Fruit fly (Drosophila melanogaster) whole organism, embryonic: Measurements from ENCODE around the gene Klp64D.

Experiments used
- Asciz ChIP-seq: fragments of 200-800 bp; sonication (Bioruptor generic); optimal IDR thresholded peaks from 2 replicates; lab custom pipeline; 2017; ENCODE audit warnings: missing biosample characterization, mild to moderate bottlenecking, missing genetic modification characterization, missing genetic modification reagents
- Atf-2 ChIP-seq: fragments of 200-800 bp; sonication (Bioruptor generic); optimal IDR thresholded peaks from 2 replicates; lab custom pipeline; 2016; ENCODE audit warnings: missing biosample characterization, missing genetic modification characterization
- Atf3 ChIP-seq: fragments of 200-800 bp; sonication (Bioruptor generic); optimal IDR thresholded peaks from 3 replicates; lab custom pipeline; 2016; ENCODE audit warnings: missing biosample characterization, missing genetic modification characterization
- Bdp1 ChIP-seq: fragments of 200-800 bp; sonication (Bioruptor generic); optimal IDR thresholded peaks from 3 replicates; lab custom pipeline; 2016; ENCODE audit warnings: missing biosample characterization, missing genetic modification characterization
- CG11695 ChIP-seq: fragments of 200-800 bp; sonication (Bioruptor generic); IDR thresholded peaks from 3 replicates; pipeline ENCODE4 v1.3.6; 2022; ENCODE audit warnings: missing biosample characterization, missing genetic modification characterization
- CG12071 ChIP-seq: fragments of 200-800 bp; sonication (Bioruptor generic); optimal IDR thresholded peaks from 3 replicates; lab custom pipeline; 2018; ENCODE audit warnings: missing biosample characterization, mild to moderate bottlenecking, missing genetic modification characterization
- CG12104 ChIP-seq: fragments of 200-800 bp; sonication (Bioruptor generic); optimal IDR thresholded peaks from 3 replicates; lab custom pipeline; 2016; ENCODE audit warnings: missing biosample characterization, missing genetic modification characterization
- CG12769 ChIP-seq: fragments of 200-800 bp; sonication (Bioruptor generic); optimal IDR thresholded peaks from 2 replicates; lab custom pipeline; 2019; ENCODE audit warnings: missing biosample characterization, mild to moderate bottlenecking, missing genetic modification characterization, moderate library complexity
- CG13296 ChIP-seq: fragments of 200-800 bp; sonication (Bioruptor generic); optimal IDR thresholded peaks from 3 replicates; lab custom pipeline; 2018; ENCODE audit warnings: missing biosample characterization, mild to moderate bottlenecking, missing genetic modification characterization
- CG1647 ChIP-seq: fragments of 200-800 bp; sonication (Bioruptor generic); optimal IDR thresholded peaks from 3 replicates; lab custom pipeline; 2016; ENCODE audit warnings: missing biosample characterization, missing genetic modification characterization
- CG16813 ChIP-seq: fragments of 200-800 bp; sonication (Bioruptor generic); IDR thresholded peaks from 3 replicates; pipeline ENCODE4 v1.3.6; 2022; ENCODE audit warnings: missing biosample characterization, missing genetic modification characterization; ENCODE audit not compliant: partially characterized antibody
- CG17359 ChIP-seq: fragments of 200-800 bp; sonication (Bioruptor generic); optimal IDR thresholded peaks from 3 replicates; lab custom pipeline; 2018; ENCODE audit warnings: missing biosample characterization, mild to moderate bottlenecking, missing genetic modification characterization, moderate library complexity
- CG17361 ChIP-seq: fragments of 200-800 bp; sonication (Bioruptor generic); IDR thresholded peaks from 3 replicates; pipeline ENCODE4 v1.3.6; 2022; ENCODE audit warnings: missing biosample characterization, missing genetic modification characterization
- CG30020 ChIP-seq: fragments of 200-800 bp; optimal IDR thresholded peaks from 2 replicates; lab custom pipeline; 2019; ENCODE audit warnings: missing biosample characterization, mild to moderate bottlenecking, missing genetic modification characterization, moderate library complexity
- CG33213 ChIP-seq: fragments of 200-800 bp; sonication (Bioruptor generic); optimal IDR thresholded peaks from 3 replicates; lab custom pipeline; 2016; ENCODE audit warnings: missing biosample characterization, missing genetic modification characterization
- CG34224 ChIP-seq: fragments of 200-800 bp; sonication (Bioruptor generic); IDR thresholded peaks from 3 replicates; pipeline ENCODE4 v1.3.6; 2022; ENCODE audit warnings: missing biosample characterization, missing genetic modification characterization; ENCODE audit not compliant: partially characterized antibody
- CG4328 ChIP-seq: fragments of 200-800 bp; sonication (Bioruptor generic); optimal IDR thresholded peaks from 3 replicates; lab custom pipeline; 2017; ENCODE audit warnings: missing biosample characterization, missing genetic modification reagents, missing genetic modification characterization
- CG43689 ChIP-seq: fragments of 200-800 bp; sonication (Bioruptor generic); IDR thresholded peaks from 2 replicates; pipeline ENCODE4 v1.3.6; 2022; ENCODE audit warnings: missing biosample characterization, missing genetic modification characterization
- CG4404 ChIP-seq: fragments of 200-800 bp; sonication (Bioruptor generic); IDR thresholded peaks from 2 replicates; pipeline ENCODE4 v1.3.6; 2022; ENCODE audit warnings: missing biosample characterization, missing genetic modification characterization
- CG6791 ChIP-seq: fragments of 200-800 bp; sonication (Bioruptor generic); IDR thresholded peaks from 3 replicates; pipeline ENCODE4 v1.3.6; 2022; ENCODE audit warnings: missing biosample characterization, missing genetic modification characterization; ENCODE audit not compliant: partially characterized antibody
- CG9609 ChIP-seq: fragments of 200-800 bp; sonication (Bioruptor generic); optimal IDR thresholded peaks from 3 replicates; lab custom pipeline; 2016; ENCODE audit warnings: missing biosample characterization, missing genetic modification characterization
- CG9876 ChIP-seq: fragments of 200-800 bp; sonication (Bioruptor generic); optimal IDR thresholded peaks from 2 replicates; lab custom pipeline; 2016; ENCODE audit warnings: missing biosample characterization, missing genetic modification characterization
- CTCF ChIP-seq: fragments of 200-800 bp; sonication (Bioruptor generic); optimal IDR thresholded peaks from 2 replicates; lab custom pipeline; 2017; ENCODE audit warnings: missing biosample characterization, mild to moderate bottlenecking, missing genetic modification characterization, moderate library complexity
- Chrac-16 ChIP-seq: fragments of 200-800 bp; sonication (Bioruptor generic); optimal IDR thresholded peaks from 3 replicates; lab custom pipeline; 2016; ENCODE audit warnings: missing biosample characterization, missing genetic modification characterization
- CkIIα-i1 ChIP-seq: fragments of 200-800 bp; sonication (Bioruptor generic); IDR thresholded peaks from 2 replicates; pipeline ENCODE4 v1.3.6; 2022; ENCODE audit warnings: missing biosample characterization, missing genetic modification characterization
- Dek ChIP-seq: fragments of 200-800 bp; sonication (Bioruptor generic); optimal IDR thresholded peaks from 3 replicates; lab custom pipeline; 2019; ENCODE audit warnings: missing biosample characterization, mild to moderate bottlenecking, missing genetic modification characterization, moderate library complexity
- Dip2 ChIP-seq: fragments of 200-800 bp; sonication (Bioruptor generic); IDR thresholded peaks from 2 replicates; pipeline ENCODE4 v1.3.6; 2022; ENCODE audit warnings: missing biosample characterization, missing genetic modification characterization
- Doc3 ChIP-seq: fragments of 200-800 bp; sonication (Bioruptor generic); IDR thresholded peaks from 3 replicates; pipeline ENCODE4 v1.3.6; 2022; ENCODE audit warnings: missing biosample characterization, missing genetic modification characterization; ENCODE audit not compliant: partially characterized antibody
- Hey ChIP-seq: fragments of 200-800 bp; sonication (Bioruptor generic); optimal IDR thresholded peaks from 3 replicates; lab custom pipeline; 2018; ENCODE audit warnings: missing biosample characterization, mild to moderate bottlenecking, missing genetic modification characterization
- Nf-YB ChIP-seq: fragments of 200-800 bp; sonication (Bioruptor generic); optimal IDR thresholded peaks from 3 replicates; lab custom pipeline; 2019; ENCODE audit warnings: missing biosample characterization, mild to moderate bottlenecking, missing genetic modification characterization, moderate library complexity
- NfI ChIP-seq: fragments of 200-800 bp; sonication (Bioruptor generic); optimal IDR thresholded peaks from 3 replicates; lab custom pipeline; 2018; ENCODE audit warnings: missing biosample characterization, mild to moderate bottlenecking, missing genetic modification characterization, moderate library complexity
- Usf ChIP-seq: fragments of 200-800 bp; sonication (Bioruptor generic); optimal IDR thresholded peaks from 2 replicates; lab custom pipeline; 2017; ENCODE audit warnings: missing genotype, missing biosample characterization, missing genetic modification characterization
- ap ChIP-seq: fragments of 200-800 bp; sonication (Bioruptor generic); IDR thresholded peaks from 2 replicates; pipeline ENCODE4 v1.3.6; 2022; ENCODE audit warnings: missing biosample characterization, missing genetic modification characterization
- chn ChIP-seq: fragments of 200-800 bp; sonication (Bioruptor generic); optimal IDR thresholded peaks from 2 replicates; lab custom pipeline; 2016; ENCODE audit warnings: missing biosample characterization, missing genetic modification characterization
- danr ChIP-seq: fragments of 200-800 bp; sonication (Bioruptor generic); IDR thresholded peaks from 2 replicates; pipeline ENCODE4 v1.3.6; 2022; ENCODE audit warnings: missing biosample characterization, missing genetic modification characterization
- dati ChIP-seq: fragments of 200-800 bp; sonication (Bioruptor generic); IDR thresholded peaks from 2 replicates; pipeline ENCODE4 v1.3.6; 2022; ENCODE audit warnings: missing biosample characterization, missing genetic modification characterization
- lilli ChIP-seq: fragments of 200-800 bp; sonication (Bioruptor generic); optimal IDR thresholded peaks from 3 replicates; lab custom pipeline; 2016; ENCODE audit warnings: missing biosample characterization, missing genetic modification characterization
- nau ChIP-seq: fragments of 200-800 bp; sonication (Bioruptor generic); optimal IDR thresholded peaks from 3 replicates; lab custom pipeline; 2017; ENCODE audit warnings: missing biosample characterization, mild to moderate bottlenecking, missing genetic modification characterization, missing genetic modification reagents
- phol ChIP-seq: fragments of 200-800 bp; sonication (Bioruptor generic); optimal IDR thresholded peaks from 3 replicates; lab custom pipeline; 2018; ENCODE audit warnings: missing biosample characterization, mild to moderate bottlenecking, missing genetic modification characterization, moderate library complexity
- pum ChIP-seq: fragments of 200-800 bp; sonication (Bioruptor generic); optimal IDR thresholded peaks from 2 replicates; lab custom pipeline; 2016; ENCODE audit warnings: missing biosample characterization, missing genetic modification characterization
- sqz ChIP-seq: fragments of 200-800 bp; sonication (Bioruptor generic); optimal IDR thresholded peaks from 3 replicates; lab custom pipeline; 2018; ENCODE audit warnings: missing biosample characterization, mild to moderate bottlenecking, missing genetic modification characterization
- twi ChIP-seq: fragments of 200-800 bp; optimal IDR thresholded peaks from 2 replicates; lab custom pipeline; 2019; ENCODE audit warnings: missing biosample characterization, mild to moderate bottlenecking, missing genetic modification characterization, moderate library complexity
- unc-4 ChIP-seq: fragments of 200-800 bp; sonication (Bioruptor generic); IDR thresholded peaks from 2 replicates; pipeline ENCODE4 v1.3.6; 2022; ENCODE audit warnings: missing biosample characterization, missing genetic modification characterization; ENCODE audit not compliant: partially characterized antibody
- wor ChIP-seq: fragments of 200-800 bp; sonication (Bioruptor generic); IDR thresholded peaks from 2 replicates; pipeline ENCODE4 v1.3.6; 2022; ENCODE audit warnings: missing biosample characterization, missing genetic modification characterization
- zfh1 ChIP-seq: fragments of 200-800 bp; sonication (Bioruptor generic); IDR thresholded peaks from 3 replicates; pipeline ENCODE4 v1.3.6; 2022; ENCODE audit warnings: missing biosample characterization, missing genetic modification characterization

Klp64D gene

dm6 chr3L:5356050-5356967 lies 2.9 kb downstream of the Klp64D start (continued):
- TF ChIP-seq CG6791 (GFP tag; lab: Robert Waterston, UW) = peak; percentile 85

- TF ChIP-seq CG12104 (no peak), unc-4 (GFP tag; lab: Robert Waterston, UW) (no peak), Bdp1 (GFP tag; lab: Kevin White, UChicago) (no peak), Usf (GFP tag; lab: Kevin White, UChicago) (no peak), Dip2 (GFP tag; lab: Robert Waterston, UW) (no peak), Asciz (GFP tag; lab: Kevin White, UChicago) (no peak), danr (no peak), chn (GFP tag; lab: Kevin White, UChicago) (no peak), CG13296 (GFP tag; lab: Kevin White, UChicago) (no peak), CG34224 (GFP tag; lab: Robert Waterston, UW) (no peak), NfI (GFP tag; lab: Kevin White, UChicago) (no peak), CG30020 (tag; lab: Kevin White, UChicago) (no peak)
- TF ChIP-seq, all 482 proteins: peak for 0
Measured at dm6 chr3L:5355823-5356049, 3.5 kb downstream of the Klp64D start, which contains the start of gene lama. Gene lama (minus strand): TSS chr3L:5355923.

- peak; percentile 87 for TF ChIP-seq Nf-YB (GFP tag; lab: Kevin White, UChicago)
- TF ChIP-seq lilli (GFP tag; lab: Kevin White, UChicago) = peak; percentile 91
- peak; percentile 94 for TF ChIP-seq CG17361 (GFP tag; lab: Robert Waterston, UW)
- peak; percentile 88; the same call in 2 of the 3 replicates for TF ChIP-seq zfh1 (GFP tag; lab: Robert Waterston, UW)
- TF ChIP-seq Atf3 (GFP tag; lab: Kevin White, UChicago) = peak; percentile 27
- peak; percentile 91 for TF ChIP-seq nau (GFP tag; lab: Kevin White, UChicago)
- TF ChIP-seq CG33213 (GFP tag; lab: Kevin White, UChicago) = peak; percentile 40
- peak; percentile 80 for TF ChIP-seq wor (GFP tag; lab: Robert Waterston, UW)
- TF ChIP-seq CG12769 (tag; lab: Kevin White, UChicago) = peak; percentile 90
- TF ChIP-seq Hey = peak; percentile 33
- no peak for TF ChIP-seq Doc3 (GFP tag; lab: Robert Waterston, UW)
- TF ChIP-seq twi (tag; lab: Kevin White, UChicago) = peak; percentile 91
- peak; percentile 92 for TF ChIP-seq sqz (GFP tag; lab: Kevin White, UChicago)
- peak; percentile 55 for TF ChIP-seq CTCF (GFP tag; lab: Kevin White, UChicago)
- TF ChIP-seq Dek = peak; percentile 95
- TF ChIP-seq phol (tag; lab: Kevin White, UChicago) = peak; percentile 95
- peak; percentile 42 for TF ChIP-seq CG1647 (GFP tag; lab: Kevin White, UChicago)
- peak; percentile 49; the same call in 1 of the 3 replicates for TF ChIP-seq CG16813
- TF ChIP-seq CG9876 (GFP tag; lab: Kevin White, UChicago) = no peak
- TF ChIP-seq CG12071 = peak; percentile 90
- TF ChIP-seq CG4328 (GFP tag; lab: Kevin White, UChicago) = peak; percentile 94
- TF ChIP-seq CkIIα-i1 (GFP tag; lab: Robert Waterston, UW) = no peak
- TF ChIP-seq CG11695 (GFP tag; lab: Robert Waterston, UW) = peak; percentile 96
- TF ChIP-seq CG17359 = peak; percentile 95
- peak; percentile 79 for TF ChIP-seq CG4404 (GFP tag; lab: Robert Waterston, UW)
- no peak for TF ChIP-seq CG9609 (GFP tag; lab: Kevin White, UChicago)
- TF ChIP-seq Chrac-16 (GFP tag; lab: Kevin White, UChicago) = peak; percentile 89
- TF ChIP-seq dati = peak; percentile 70; the same call in 1 of the 2 replicates
- peak; percentile 32 for TF ChIP-seq Atf-2 (GFP tag; lab: Kevin White, UChicago)
- TF ChIP-seq ap (GFP tag; lab: Robert Waterston, UW) = peak; percentile 84
- TF ChIP-seq CG43689 (GFP tag; lab: Robert Waterston, UW) = peak; percentile 80
- peak; percentile 37 for TF ChIP-seq pum
Measured at dm6 chr3L:5355074-5355790, 4.0 kb downstream of the Klp64D start, which contains the start of gene CG46456. Gene CG46456 (minus strand): TSS chr3L:5355346.
